Worm (Caenorhabditis elegans): ENCODE results near the gene emg-1.

- TF ChIP-seq ama-1 (optimal IDR thresholded peaks at IDR 0.05) (no peak), aly-1 (tag; optimal IDR thresholded peaks at IDR 0.05) (no peak), tbx-11 (GFP tag; IDR thresholded peaks at IDR 0.05) (no peak)
These were observed 41.2 kb upstream of the emg-1 start for ce11 chrIII:10608161-10608560.

Measured in whole organism, early embryonic.